Fruit fly (Drosophila melanogaster) whole organism, embryonic: Measurements from ENCODE around the gene CG16758.

Experiments used
- CG15601 ChIP-seq: fragments of 200-800 bp; sonication (Bioruptor generic); optimal IDR thresholded peaks from 3 replicates; lab custom pipeline; 2019; ENCODE audit warnings: missing biosample characterization, mild to moderate bottlenecking, missing genetic modification characterization, moderate library complexity
- GATAe ChIP-seq: fragments of 200-800 bp; sonication (Bioruptor generic); conservative IDR thresholded peaks from 2 replicates; pipeline ENCODE4 v1.3.6; 2022; ENCODE audit warnings: missing biosample characterization, missing genetic modification characterization
- eve ChIP-seq, 2 experiments: fragments of >200 bp; optimal IDR thresholded peaks; 2 replicates each; lab custom pipeline; 2017; ENCODE audit warnings: missing biosample characterization in 2 of 2, missing genetic modification characterization in 2 of 2
- exex ChIP-seq: fragments of 200-800 bp; sonication (Bioruptor generic); optimal IDR thresholded peaks from 4 replicates; lab custom pipeline; 2018; ENCODE audit warnings: missing biosample characterization, mild to moderate bottlenecking, missing genetic modification characterization, moderate library complexity
- fd3F ChIP-seq: fragments of 200-800 bp; sonication (Bioruptor generic); optimal IDR thresholded peaks from 2 replicates; lab custom pipeline; 2018; ENCODE audit warnings: missing biosample characterization, mild to moderate bottlenecking, missing genetic modification characterization, moderate library complexity
- grn ChIP-seq: fragments of 200-800 bp; sonication (Bioruptor generic); optimal IDR thresholded peaks from 3 replicates; lab custom pipeline; 2017; ENCODE audit warnings: missing biosample characterization, missing genetic modification characterization
- mirr ChIP-seq: fragments of 200-800 bp; sonication (Bioruptor generic); optimal IDR thresholded peaks from 3 replicates; lab custom pipeline; 2018; ENCODE audit warnings: missing biosample characterization, mild to moderate bottlenecking, missing genetic modification characterization
- org-1 ChIP-seq: fragments of 200-800 bp; sonication (Bioruptor generic); optimal IDR thresholded peaks from 2 replicates; lab custom pipeline; 2017; ENCODE audit warnings: missing biosample characterization, missing genetic modification characterization
- sd ChIP-seq: fragments of 200-800 bp; sonication (Bioruptor generic); optimal IDR thresholded peaks from 3 replicates; lab custom pipeline; 2018; ENCODE audit warnings: missing biosample characterization, mild to moderate bottlenecking, missing genetic modification characterization, moderate library complexity

The CG16758 gene

dm6 chr3L:2456868-2457267 lies 46.5 kb downstream of the CG16758 start:
- TF ChIP-seq org-1 (GFP tag; lab: Kevin White, UChicago): no peak
- peak; percentile 88 for TF ChIP-seq grn
- TF ChIP-seq sd: peak; percentile 53
- TF ChIP-seq GATAe (GFP tag; lab: Robert Waterston, UW): peak; percentile 57
- TF ChIP-seq CG15601 (tag; lab: Kevin White, UChicago): no peak
- TF ChIP-seq exex (tag; lab: Kevin White, UChicago): peak; percentile 38
- TF ChIP-seq mirr (GFP tag; lab: Kevin White, UChicago): peak; percentile 30
- peak in 1 of 2 experiments; percentile 65 for TF ChIP-seq eve (GFP tag; optimal IDR thresholded peaks at IDR 0.05; lab: Kevin White, UChicago)
- TF ChIP-seq fd3F (GFP tag; lab: Kevin White, UChicago): no peak
- TF ChIP-seq, all 482 proteins: peak for 6
